Worm (Caenorhabditis elegans): ENCODE measurements around the gene irld-25.

The irld-25 gene

ce11 chrV:15216705-15217104 lies 4.7 kb upstream of the irld-25 start, which contains the start of gene sri-25:
TSS of gene sri-25 (plus strand) at chrV:15217005.
- TF ChIP-seq mbf-1 (tag; optimal IDR thresholded peaks at IDR 0.05): no peak
- TF ChIP-seq alr-1 (tag; optimal IDR thresholded peaks at IDR 0.05): no peak
- no peak for TF ChIP-seq nhr-237 (tag; optimal IDR thresholded peaks at IDR 0.05)
- TF ChIP-seq lin-11 (tag; optimal IDR thresholded peaks at IDR 0.05): no peak
- TF ChIP-seq unc-62 (GFP tag; optimal IDR thresholded peaks at IDR 0.05): no peak
- no peak for TF ChIP-seq skn-1 (tag; optimal IDR thresholded peaks at IDR 0.05)

ce11 chrV:15223668-15224067 lies 2.2 kb downstream of the irld-25 start, which contains the start of gene srw-24:
TSS of gene srw-24 (plus strand) at chrV:15223968.
- TF ChIP-seq unc-39 (tag; optimal IDR thresholded peaks at IDR 0.05) (no peak), nhr-12 (tag; optimal IDR thresholded peaks at IDR 0.05) (no peak), zag-1 (tag; optimal IDR thresholded peaks at IDR 0.05) (no peak), peb-1 (tag; optimal IDR thresholded peaks at IDR 0.05) (no peak), sma-9 (GFP tag; optimal IDR thresholded peaks at IDR 0.05) (no peak), sma-9 (tag; optimal IDR thresholded peaks at IDR 0.05) (no peak), lin-39 (tag; optimal IDR thresholded peaks at IDR 0.05) (no peak), ceh-16 (tag; optimal IDR thresholded peaks at IDR 0.05) (no peak), alr-1 (tag; optimal IDR thresholded peaks at IDR 0.05) (no peak), ceh-82 (tag; optimal IDR thresholded peaks at IDR 0.05) (no peak), ZK546.5 (tag; optimal IDR thresholded peaks at IDR 0.05) (no peak), Y55F3AM.14 (GFP tag; optimal IDR thresholded peaks at IDR 0.05) (no peak), lin-13 (GFP tag; optimal IDR thresholded peaks at IDR 0.05) (no peak), ztf-4 (tag; optimal IDR thresholded peaks at IDR 0.05) (no peak), crh-2 (tag; optimal IDR thresholded peaks at IDR 0.05) (no peak), skn-1 (tag; optimal IDR thresholded peaks at IDR 0.05) (no peak), elt-1 (tag; optimal IDR thresholded peaks at IDR 0.05) (no peak), snpc-4 (tag; optimal IDR thresholded peaks at IDR 0.05) (no peak), dmd-4 (tag; optimal IDR thresholded peaks at IDR 0.05) (no peak), aly-2 (tag; optimal IDR thresholded peaks at IDR 0.05) (no peak)

ce11 chrV:15225650-15226049 lies 4.2 kb downstream of the irld-25 start, which contains the start of gene srw-14:
TSS of gene srw-14 (plus strand) at chrV:15225950.
- TF ChIP-seq F13H6.1 (tag; optimal IDR thresholded peaks at IDR 0.05) (no peak), Y55F3AM.14 (GFP tag; optimal IDR thresholded peaks at IDR 0.05) (no peak), R02D3.7 (tag; optimal IDR thresholded peaks at IDR 0.05) (no peak), nhr-23 (tag; optimal IDR thresholded peaks at IDR 0.05) (no peak), lin-39 (tag; optimal IDR thresholded peaks at IDR 0.05) (no peak), nhr-237 (tag; optimal IDR thresholded peaks at IDR 0.05) (no peak), snpc-4 (tag; optimal IDR thresholded peaks at IDR 0.05) (no peak), sma-3 (GFP tag; optimal IDR thresholded peaks at IDR 0.05) (no peak), unc-62 (GFP tag; optimal IDR thresholded peaks at IDR 0.05) (no peak), sem-4 (tag; optimal IDR thresholded peaks at IDR 0.05) (no peak), sma-9 (GFP tag; optimal IDR thresholded peaks at IDR 0.05) (no peak), sma-9 (tag; optimal IDR thresholded peaks at IDR 0.05) (no peak), elt-1 (tag; optimal IDR thresholded peaks at IDR 0.05) (no peak), ZK546.5 (tag; optimal IDR thresholded peaks at IDR 0.05) (no peak), crh-2 (tag; optimal IDR thresholded peaks at IDR 0.05) (no peak), C34F6.9 (tag; optimal IDR thresholded peaks at IDR 0.05) (no peak), mbf-1 (tag; optimal IDR thresholded peaks at IDR 0.05) (no peak), lin-13 (GFP tag; optimal IDR thresholded peaks at IDR 0.05) (no peak), alr-1 (tag; optimal IDR thresholded peaks at IDR 0.05) (no peak), dmd-4 (tag; optimal IDR thresholded peaks at IDR 0.05) (no peak)

ce11 chrV:15226206-15226605 lies 4.8 kb downstream of the irld-25 start:
- peak; percentile 74 for TF ChIP-seq fos-1 (tag; optimal IDR thresholded peaks at IDR 0.05)
- TF ChIP-seq zag-1 (tag; optimal IDR thresholded peaks at IDR 0.05): no peak

DNA sequence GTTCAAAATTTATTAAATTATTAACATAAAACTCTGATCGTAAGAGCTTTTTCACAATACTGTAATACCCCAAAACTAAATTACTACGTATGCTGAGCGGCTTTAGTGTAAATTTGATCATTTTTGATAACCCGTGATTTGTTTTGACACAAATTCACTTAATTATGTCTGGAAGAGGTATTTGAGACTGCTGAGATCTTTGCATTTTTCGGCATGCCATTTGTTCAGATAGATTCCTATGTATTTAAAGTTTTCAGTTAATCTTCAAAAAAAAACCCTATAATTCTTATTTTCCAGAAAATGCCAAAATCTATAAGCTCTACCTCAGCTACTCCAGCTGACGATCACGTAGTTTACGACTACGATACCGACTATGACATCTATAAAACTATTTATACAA lies 8.8 kb downstream of the irld-25 start, which contains the start of gene srw-15:
srw-15 (plus strand) TSS at position 301 of the 400 bp plus-strand sequence.
- TF ChIP-seq nhr-77 (tag; optimal IDR thresholded peaks at IDR 0.05): no peak
- TF ChIP-seq lin-11 (tag; optimal IDR thresholded peaks at IDR 0.05): no peak
- no peak for TF ChIP-seq snpc-4 (tag; optimal IDR thresholded peaks at IDR 0.05)
- no peak for TF ChIP-seq nhr-23 (tag; optimal IDR thresholded peaks at IDR 0.05)
- no peak for TF ChIP-seq zag-1 (tag; optimal IDR thresholded peaks at IDR 0.05)
- TF ChIP-seq ztf-1 (GFP tag; conservative IDR thresholded peaks at IDR 0.05): no peak
- TF ChIP-seq R02D3.7 (tag; optimal IDR thresholded peaks at IDR 0.05): no peak
- TF ChIP-seq unc-39 (tag; optimal IDR thresholded peaks at IDR 0.05): no peak
- TF ChIP-seq ama-1 (optimal IDR thresholded peaks at IDR 0.05): no peak
- no peak for TF ChIP-seq mab-5 (tag; optimal IDR thresholded peaks at IDR 0.05)
- TF ChIP-seq elt-3 (tag; optimal IDR thresholded peaks at IDR 0.05): no peak
